Worm (Caenorhabditis elegans): ENCODE results near the gene T06C10.3.

Gene T06C10.3

DNA sequence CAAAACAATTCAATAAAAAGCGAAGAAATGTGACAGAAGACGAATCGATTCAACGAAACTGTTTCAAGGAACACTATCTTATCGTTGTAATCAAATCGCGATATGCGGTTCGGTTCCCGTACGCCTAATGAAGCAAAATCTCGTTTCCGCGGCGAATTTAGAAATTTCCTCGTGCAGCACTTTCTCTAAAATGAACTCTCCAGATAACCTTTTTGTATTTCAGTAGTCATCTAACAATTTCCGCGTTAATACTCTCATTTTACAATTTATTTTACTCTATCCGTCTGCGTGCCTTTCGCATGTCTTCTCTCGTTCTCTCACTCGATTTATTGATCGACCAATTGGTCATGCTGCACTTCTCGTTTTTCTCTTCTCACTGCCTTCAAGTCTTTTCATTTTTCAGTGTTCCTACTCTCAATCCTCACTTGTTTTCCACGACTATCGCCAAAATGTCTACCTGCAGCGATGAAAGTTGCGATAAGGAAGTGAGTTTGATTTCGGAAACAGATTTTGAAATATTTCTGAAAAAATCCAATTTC lies 39.7 kb downstream of the T06C10.3 start, which contains the start of the genes npp-27 and ntl-4 (continued):
- TF ChIP-seq egl-27 (tag; optimal IDR thresholded peaks at IDR 0.05), result no peak
- no peak for TF ChIP-seq lin-39 (tag; optimal IDR thresholded peaks at IDR 0.05)
- no peak for TF ChIP-seq ceh-63 (GFP tag; optimal IDR thresholded peaks at IDR 0.05)
- TF ChIP-seq ztf-11 (tag; optimal IDR thresholded peaks at IDR 0.05), result no peak
- no peak for TF ChIP-seq C34B4.2 (tag; optimal IDR thresholded peaks at IDR 0.05)
- TF ChIP-seq unc-62 (GFP tag; optimal IDR thresholded peaks at IDR 0.05), result no peak
- peak in 1 of 3 experiments; percentile 23 for TF ChIP-seq dpl-1 (GFP tag; optimal IDR thresholded peaks at IDR 0.05)
- TF ChIP-seq mef-2 (tag; optimal IDR thresholded peaks at IDR 0.05), result no peak
- no peak for TF ChIP-seq ceh-90 (tag; optimal IDR thresholded peaks at IDR 0.05)
- TF ChIP-seq xbp-1 (tag; optimal IDR thresholded peaks at IDR 0.05), result no peak
- no peak for TF ChIP-seq nhr-12 (tag; optimal IDR thresholded peaks at IDR 0.05)
- TF ChIP-seq mep-1 (tag; optimal IDR thresholded peaks at IDR 0.05), result no peak
- peak; percentile 18 for TF ChIP-seq nhr-85 (tag)
- TF ChIP-seq ces-1 (GFP tag; optimal IDR thresholded peaks at IDR 0.05), result no peak
- TF ChIP-seq alr-1 (tag; optimal IDR thresholded peaks at IDR 0.05; ENCODE audit: borderline replicate concordance), result no peak
- TF ChIP-seq vab-15 (tag; optimal IDR thresholded peaks at IDR 0.05), result no peak
- no peak for TF ChIP-seq jun-1 (tag; optimal IDR thresholded peaks at IDR 0.05)
- TF ChIP-seq nhr-77 (tag; optimal IDR thresholded peaks at IDR 0.05), result no peak
- TF ChIP-seq lin-35 (GFP tag; optimal IDR thresholded peaks at IDR 0.05), result peak; percentile 21 to 51
- no peak for TF ChIP-seq nhr-84 (tag; optimal IDR thresholded peaks at IDR 0.05)
- TF ChIP-seq snpc-4 (tag; optimal IDR thresholded peaks at IDR 0.05), result no peak
- no peak for TF ChIP-seq tlp-1 (tag; optimal IDR thresholded peaks at IDR 0.05)
- TF ChIP-seq fkh-4 (tag; optimal IDR thresholded peaks at IDR 0.05; ENCODE audit: borderline replicate concordance), result no peak
- no peak for TF ChIP-seq ztf-4 (tag; optimal IDR thresholded peaks at IDR 0.05)
- TF ChIP-seq sup-37 (GFP tag; optimal IDR thresholded peaks at IDR 0.05), result no peak
- no peak for TF ChIP-seq ceh-8 (GFP tag; optimal IDR thresholded peaks at IDR 0.05)
- TF ChIP-seq swsn-7 (tag; optimal IDR thresholded peaks at IDR 0.05), result peak; percentile 37
- TF ChIP-seq nhr-76 (tag; optimal IDR thresholded peaks at IDR 0.05), result no peak
- TF ChIP-seq fkh-8 (tag; optimal IDR thresholded peaks at IDR 0.05), result no peak
- TF ChIP-seq lsy-2 (tag; optimal IDR thresholded peaks at IDR 0.05), result peak; percentile 10 to 66
- no peak for TF ChIP-seq egl-13 (tag; optimal IDR thresholded peaks at IDR 0.05)
- no peak for TF ChIP-seq sox-4 (tag; optimal IDR thresholded peaks at IDR 0.05)
- TF ChIP-seq unc-98 (GFP tag; IDR thresholded peaks at IDR 0.05), result no peak
- peak; percentile 13 for TF ChIP-seq F16B12.6 (tag; optimal IDR thresholded peaks at IDR 0.05)
- peak; percentile 53 for TF ChIP-seq nhr-71 (tag; optimal IDR thresholded peaks at IDR 0.05)
- TF ChIP-seq C04F5.9 (tag; optimal IDR thresholded peaks at IDR 0.05), result no peak
- no peak for TF ChIP-seq nhr-237 (tag; optimal IDR thresholded peaks at IDR 0.05)
- no peak for TF ChIP-seq nhr-90 (tag; optimal IDR thresholded peaks at IDR 0.05; ENCODE audit: poor library complexity)
- no peak for TF ChIP-seq hpl-2 (GFP tag; optimal IDR thresholded peaks at IDR 0.05)
- TF ChIP-seq mab-9 (GFP tag; IDR thresholded peaks at IDR 0.05), result no peak
- TF ChIP-seq elt-3 (tag; optimal IDR thresholded peaks at IDR 0.05), result no peak
- TF ChIP-seq zip-4 (GFP tag; optimal IDR thresholded peaks at IDR 0.05), result no peak
- TF ChIP-seq nhr-28 (tag; optimal IDR thresholded peaks at IDR 0.05), result no peak
- no peak for TF ChIP-seq aly-2 (tag; optimal IDR thresholded peaks at IDR 0.05)

DNA sequence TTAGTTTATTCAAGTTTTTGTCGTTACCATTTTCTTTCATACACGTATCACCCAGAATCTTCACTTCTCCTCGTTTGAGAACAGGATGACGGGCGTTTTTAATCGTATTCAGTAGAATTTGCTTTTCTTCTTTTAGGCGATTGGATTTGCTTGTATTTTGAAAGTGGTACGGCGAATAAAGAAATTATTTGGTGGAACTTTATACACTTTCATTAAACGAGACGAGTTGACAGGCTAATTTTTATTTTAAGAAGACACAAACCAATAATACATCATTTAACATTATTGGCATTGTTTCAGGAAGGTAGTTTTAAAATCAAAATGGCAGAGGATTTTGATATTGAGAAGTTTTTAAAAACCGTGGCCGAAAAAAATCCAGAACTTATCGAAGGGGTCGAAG lies 44.4 kb downstream of the T06C10.3 start, which contains the start of gene C49H3.4:
Gene C49H3.4 (plus strand): TSS at position 301 of the 400 bp plus-strand sequence.
- TF ChIP-seq efl-1 (optimal IDR thresholded peaks at IDR 0.05), result no peak
- peak in 1 of 2 experiments; percentile 71 for TF ChIP-seq efl-1 (GFP tag; optimal IDR thresholded peaks at IDR 0.05 in 1 of 2)
- no peak for TF ChIP-seq nhr-90 (tag; optimal IDR thresholded peaks at IDR 0.05; ENCODE audit: poor library complexity)

Data from whole organism, L1 larva.